Fruit fly (Drosophila melanogaster): ENCODE measurements around the gene pns.
A peak's percentile ranks its signal among the peaks of the same experiment; 100 is the strongest.

Gene pns

dm6 chr3L:1517274-1518047 is 19.5 kb upstream of the pns start (continued):
- TF ChIP-seq ab (GFP tag; optimal IDR thresholded peaks at IDR 0.05) = peak; percentile 5
- peak; percentile 84 for TF ChIP-seq Vsx1 (GFP tag; optimal IDR thresholded peaks at IDR 0.05)
- TF ChIP-seq CG17612 (GFP tag; IDR thresholded peaks at IDR 0.05) = no peak
- TF ChIP-seq CG6813 (GFP tag; optimal IDR thresholded peaks at IDR 0.05) = no peak
- no peak for TF ChIP-seq cas (GFP tag; IDR thresholded peaks at IDR 0.05)
- TF ChIP-seq sug (tag; optimal IDR thresholded peaks at IDR 0.05) = no peak
- TF ChIP-seq ac (GFP tag; optimal IDR thresholded peaks at IDR 0.05) = no peak
- peak; percentile 80 for TF ChIP-seq CG6791 (GFP tag; IDR thresholded peaks at IDR 0.05; ENCODE audit: partially characterized antibody)
- TF ChIP-seq CG5953 (GFP tag; IDR thresholded peaks at IDR 0.05) = no peak
- TF ChIP-seq MESR4 (GFP tag; optimal IDR thresholded peaks at IDR 0.05) = peak; percentile 92
- TF ChIP-seq Rx (GFP tag; IDR thresholded peaks at IDR 0.05) = peak; percentile 35; the same call in 1 of the 2 replicates
- peak; percentile 48 for TF ChIP-seq CG17385 (GFP tag; optimal IDR thresholded peaks at IDR 0.05)
- no peak for TF ChIP-seq Meics (GFP tag; optimal IDR thresholded peaks at IDR 0.05)
- peak; percentile 81 for TF ChIP-seq knrl (GFP tag; IDR thresholded peaks at IDR 0.05; ENCODE audit: partially characterized antibody)
- peak; percentile 17 for TF ChIP-seq CG10979 (tag; optimal IDR thresholded peaks at IDR 0.05)
- peak; percentile 22 for TF ChIP-seq CG10543 (GFP tag; optimal IDR thresholded peaks at IDR 0.05)
- no peak for TF ChIP-seq Doc2 (GFP tag; IDR thresholded peaks at IDR 0.05)
- peak; percentile 42 for TF ChIP-seq corto (GFP tag; optimal IDR thresholded peaks at IDR 0.05)
- TF ChIP-seq pum (GFP tag; optimal IDR thresholded peaks at IDR 0.05) = peak; percentile 68
- TF ChIP-seq H15 (GFP tag; IDR thresholded peaks at IDR 0.05) = peak; percentile 45; the same call in 1 of the 3 replicates
- TF ChIP-seq danr (GFP tag; IDR thresholded peaks at IDR 0.05) = peak; percentile 19; the same call in 1 of the 2 replicates
- TF ChIP-seq cad (GFP tag; optimal IDR thresholded peaks at IDR 0.05) = no peak
- peak in 1 of 3 experiments; percentile 13 for TF ChIP-seq lola (GFP tag; optimal IDR thresholded peaks at IDR 0.05)
- peak; percentile 44; the same call in 1 of the 2 replicates for TF ChIP-seq Taf1 (GFP tag; IDR thresholded peaks at IDR 0.05)
- TF ChIP-seq Ssrp (tag; optimal IDR thresholded peaks at IDR 0.05) = no peak
- TF ChIP-seq CTCF (GFP tag; optimal IDR thresholded peaks at IDR 0.05) = peak; percentile 48
- no peak for TF ChIP-seq abd-A (tag; optimal IDR thresholded peaks at IDR 0.05)
- peak; percentile 16 for TF ChIP-seq CG7271 (tag; optimal IDR thresholded peaks at IDR 0.05)
- TF ChIP-seq Sox102F (GFP tag; optimal IDR thresholded peaks at IDR 0.05) = peak; percentile 43
- peak; percentile 67 for TF ChIP-seq CG30020 (tag; optimal IDR thresholded peaks at IDR 0.05)
- TF ChIP-seq CG12659 (GFP tag; optimal IDR thresholded peaks at IDR 0.05) = peak; percentile 54
- no peak for TF ChIP-seq D (optimal IDR thresholded peaks at IDR 0.05)
- TF ChIP-seq D (GFP tag; optimal IDR thresholded peaks at IDR 0.05) = no peak
- TF ChIP-seq CG9215 (GFP tag; IDR thresholded peaks at IDR 0.05) = peak; percentile 25; the same call in 1 of the 2 replicates
- TF ChIP-seq CG6175 (GFP tag; IDR thresholded peaks at IDR 0.05) = no peak
- TF ChIP-seq CG15011 (GFP tag; optimal IDR thresholded peaks at IDR 0.05) = no peak
- peak; percentile 83 for TF ChIP-seq amos (GFP tag; IDR thresholded peaks at IDR 0.05; ENCODE audit: partially characterized antibody)
- peak; percentile 11 for TF ChIP-seq CG5245 (GFP tag; optimal IDR thresholded peaks at IDR 0.05)
- peak; percentile 52 for TF ChIP-seq CHES-1-like (GFP tag; optimal IDR thresholded peaks at IDR 0.05)
- TF ChIP-seq CG15073 (GFP tag; optimal IDR thresholded peaks at IDR 0.05) = no peak
- peak; percentile 51 for TF ChIP-seq nmo (GFP tag; optimal IDR thresholded peaks at IDR 0.05)
- TF ChIP-seq CG34376 (GFP tag; optimal IDR thresholded peaks at IDR 0.05) = no peak
- TF ChIP-seq tx (GFP tag; optimal IDR thresholded peaks at IDR 0.05) = peak; percentile 69
- TF ChIP-seq CG7372 (GFP tag; IDR thresholded peaks at IDR 0.05) = no peak
- TF ChIP-seq Dref (GFP tag; IDR thresholded peaks at IDR 0.05) = peak; percentile 79
- peak; percentile 30 for TF ChIP-seq crc (GFP tag; optimal IDR thresholded peaks at IDR 0.05)
- TF ChIP-seq CG17361 (GFP tag; IDR thresholded peaks at IDR 0.05) = no peak; the same call in 2 of the 3 replicates
- TF ChIP-seq sr (GFP tag; IDR thresholded peaks at IDR 0.05) = peak; percentile 96
- TF ChIP-seq Dfd (GFP tag; optimal IDR thresholded peaks at IDR 0.05) = no peak
- peak; percentile 21 for TF ChIP-seq CG30431 (GFP tag; optimal IDR thresholded peaks at IDR 0.05)

Measured in whole organism, embryonic.